Fruit fly (Drosophila melanogaster) whole organism, prepupa: ENCODE measurements around the gene Uros2.

Experiments
- Blimp-1 ChIP-seq: fragments of 200-800 bp; sonication (Bioruptor generic); optimal IDR thresholded peaks from 3 replicates; lab custom pipeline; 2017; ENCODE audit warnings: missing biosample characterization, missing genetic modification characterization, mild to moderate bottlenecking, moderate library complexity, missing genetic modification reagents
- CG10631 ChIP-seq: fragments of 200-800 bp; sonication (Bioruptor generic); optimal IDR thresholded peaks from 2 replicates; lab custom pipeline; 2016; ENCODE audit warnings: missing biosample characterization, missing genetic modification characterization
- CG11902 ChIP-seq: fragments of 200-800 bp; sonication (Bioruptor generic); optimal IDR thresholded peaks from 3 replicates; lab custom pipeline; 2016; ENCODE audit warnings: missing biosample characterization, missing genetic modification characterization
- CG15336 ChIP-seq: fragments of 200-800 bp; sonication (Bioruptor generic); IDR thresholded peaks from 2 replicates; pipeline ENCODE4 v1.3.6; 2022; ENCODE audit warnings: missing biosample characterization, missing genetic modification characterization
- CG1621 ChIP-seq: fragments of 200-800 bp; sonication (Bioruptor generic); optimal IDR thresholded peaks from 3 replicates; lab custom pipeline; 2018; ENCODE audit warnings: missing biosample characterization, mild to moderate bottlenecking, missing genetic modification characterization
- CG3032 ChIP-seq: fragments of 200-800 bp; optimal IDR thresholded peaks from 2 replicates; lab custom pipeline; 2019; ENCODE audit warnings: missing biosample characterization, mild to moderate bottlenecking, missing genetic modification characterization, moderate library complexity
- CG31627 ChIP-seq: fragments of 200-800 bp; sonication (Bioruptor generic); optimal IDR thresholded peaks from 3 replicates; lab custom pipeline; 2016; ENCODE audit warnings: missing biosample characterization, missing genetic modification characterization
- CG34406 ChIP-seq: fragments of 200-800 bp; sonication (Bioruptor generic); optimal IDR thresholded peaks from 3 replicates; lab custom pipeline; 2016; ENCODE audit warnings: missing biosample characterization, missing genetic modification characterization
- CG3919 ChIP-seq: fragments of 200-800 bp; sonication (Bioruptor generic); optimal IDR thresholded peaks from 3 replicates; lab custom pipeline; 2016; ENCODE audit warnings: missing biosample characterization, missing genetic modification characterization
- CG6163 ChIP-seq: fragments of 200-800 bp; sonication (Bioruptor generic); IDR thresholded peaks from 3 replicates; pipeline ENCODE4 v1.3.6; 2022; ENCODE audit warnings: missing biosample characterization, missing genetic modification characterization
- CG6276 ChIP-seq: fragments of 200-800 bp; sonication (Bioruptor generic); optimal IDR thresholded peaks from 2 replicates; lab custom pipeline; 2017; ENCODE audit warnings: missing biosample characterization, mild to moderate bottlenecking, missing genetic modification characterization
- CG6792 ChIP-seq: fragments of 200-800 bp; sonication (Bioruptor generic); optimal IDR thresholded peaks from 3 replicates; lab custom pipeline; 2016; ENCODE audit warnings: missing biosample characterization, missing genetic modification characterization
- CG6808 ChIP-seq: fragments of 200-800 bp; sonication (Bioruptor generic); optimal IDR thresholded peaks from 3 replicates; lab custom pipeline; 2017; ENCODE audit warnings: missing biosample characterization, missing genetic modification characterization, mild to moderate bottlenecking, moderate library complexity, missing genetic modification reagents
- CG6854 ChIP-seq: fragments of 200-800 bp; sonication (Bioruptor generic); optimal IDR thresholded peaks from 2 replicates; lab custom pipeline; 2017; ENCODE audit warnings: missing biosample characterization, mild to moderate bottlenecking, missing genetic modification characterization
- CG7368 ChIP-seq: fragments of 200-800 bp; sonication (Bioruptor generic); optimal IDR thresholded peaks from 3 replicates; lab custom pipeline; 2016; ENCODE audit warnings: missing biosample characterization, missing genetic modification characterization
- CG8119 ChIP-seq: fragments of 200-800 bp; sonication (Bioruptor generic); IDR thresholded peaks from 3 replicates; pipeline ENCODE4 v1.3.6; 2022; ENCODE audit warnings: missing biosample characterization, missing genetic modification characterization
- CG8632 ChIP-seq: fragments of 200-800 bp; sonication (Bioruptor generic); optimal IDR thresholded peaks from 3 replicates; lab custom pipeline; 2016; ENCODE audit warnings: missing biosample characterization, missing genetic modification characterization
- CG9139 ChIP-seq: fragments of 200-800 bp; sonication (Bioruptor generic); optimal IDR thresholded peaks from 3 replicates; lab custom pipeline; 2017; ENCODE audit warnings: missing biosample characterization, mild to moderate bottlenecking, missing genetic modification characterization
- Eip78C ChIP-seq: fragments of 200-800 bp; sonication (Bioruptor generic); peaks from one replicate; lab custom pipeline; 2016; ENCODE audit warnings: missing biosample characterization, missing genetic modification characterization
- Gug ChIP-seq: fragments of 200-800 bp; sonication (Bioruptor generic); IDR thresholded peaks from 2 replicates; pipeline ENCODE4 v1.3.6; 2022; ENCODE audit warnings: missing biosample characterization, missing genetic modification characterization
- Hr4 ChIP-seq: fragments of 200-800 bp; sonication (Bioruptor generic); optimal IDR thresholded peaks from 3 replicates; lab custom pipeline; 2016; ENCODE audit warnings: missing biosample characterization, missing genetic modification characterization
- Lpt ChIP-seq: fragments of 200-800 bp; sonication (Bioruptor generic); optimal IDR thresholded peaks from 3 replicates; lab custom pipeline; 2016; ENCODE audit warnings: missing biosample characterization, missing genetic modification characterization
- Sox102F ChIP-seq: fragments of 200-800 bp; sonication (Bioruptor generic); optimal IDR thresholded peaks from 2 replicates; lab custom pipeline; 2016; ENCODE audit warnings: missing biosample characterization, mild to moderate bottlenecking, missing genetic modification characterization
- Sox14 ChIP-seq: fragments of 200-800 bp; sonication (Bioruptor generic); optimal IDR thresholded peaks from 3 replicates; lab custom pipeline; 2016; ENCODE audit warnings: missing biosample characterization, missing genetic modification characterization
- achi ChIP-seq: fragments of 200-800 bp; sonication (Bioruptor generic); optimal IDR thresholded peaks from 3 replicates; lab custom pipeline; 2016; ENCODE audit warnings: missing biosample characterization, missing genetic modification characterization
- acj6 ChIP-seq: fragments of 200-800 bp; sonication (Bioruptor generic); optimal IDR thresholded peaks from 3 replicates; lab custom pipeline; 2016; ENCODE audit warnings: missing biosample characterization, missing genetic modification characterization
- dac ChIP-seq: fragments of 200-800 bp; sonication (Bioruptor generic); optimal IDR thresholded peaks from 2 replicates; lab custom pipeline; 2017; ENCODE audit warnings: missing biosample characterization, mild to moderate bottlenecking, missing genetic modification characterization
- dsx ChIP-seq: fragments of 200-800 bp; optimal IDR thresholded peaks from 3 replicates; lab custom pipeline; 2019; ENCODE audit warnings: missing biosample characterization, mild to moderate bottlenecking, missing genetic modification characterization, moderate library complexity; ENCODE audit not compliant: poor library complexity, severe bottlenecking
- eg ChIP-seq: fragments of 200-800 bp; sonication (Bioruptor generic); IDR thresholded peaks from 3 replicates; pipeline ENCODE4 v1.3.6; 2022; ENCODE audit warnings: missing biosample characterization, missing genetic modification characterization
- lz ChIP-seq: fragments of 200-800 bp; sonication (Bioruptor generic); optimal IDR thresholded peaks from 3 replicates; lab custom pipeline; 2016; ENCODE audit warnings: missing biosample characterization, missing genetic modification characterization
- net ChIP-seq: fragments of 200-800 bp; sonication (Bioruptor generic); optimal IDR thresholded peaks from 3 replicates; lab custom pipeline; 2016; ENCODE audit warnings: missing biosample characterization, missing genetic modification characterization
- pdm3 ChIP-seq: fragments of 200-800 bp; sonication (Bioruptor generic); optimal IDR thresholded peaks from 3 replicates; lab custom pipeline; 2016; ENCODE audit warnings: missing biosample characterization, missing genetic modification characterization
- salr ChIP-seq, 2 experiments: fragments of 200-800 bp; sonication (Bioruptor generic); optimal IDR thresholded peaks; 3 replicates each; lab custom pipeline; 2016 to 2018; ENCODE audit warnings: missing biosample characterization in 2 of 2, missing genetic modification characterization in 2 of 2, mild to moderate bottlenecking in 1 of 2
- spab ChIP-seq: fragments of 200-800 bp; sonication (Bioruptor generic); optimal IDR thresholded peaks from 2 replicates; lab custom pipeline; 2017; ENCODE audit warnings: missing biosample characterization, mild to moderate bottlenecking, missing genetic modification characterization, missing genetic modification reagents
- ss ChIP-seq, 2 experiments: fragments of 200-800 bp; sonication (Bioruptor generic); optimal IDR thresholded peaks; 2 replicates in 1 of 2; 3 replicates in 1 of 2; lab custom pipeline; 2017 to 2018; ENCODE audit warnings: mild to moderate bottlenecking in 2 of 2, missing biosample characterization in 2 of 2, missing genetic modification characterization in 2 of 2, moderate library complexity in 1 of 2
- svp ChIP-seq: fragments of 200-800 bp; sonication (Bioruptor generic); peaks from one replicate; lab custom pipeline; 2016; ENCODE audit warnings: missing biosample characterization, missing genetic modification characterization
- topi ChIP-seq: fragments of 200-800 bp; sonication (Bioruptor generic); optimal IDR thresholded peaks from 3 replicates; lab custom pipeline; 2016; ENCODE audit warnings: missing biosample characterization, missing genetic modification characterization
- vri ChIP-seq: fragments of 200-800 bp; sonication (Bioruptor generic); optimal IDR thresholded peaks from 3 replicates; lab custom pipeline; 2016; ENCODE audit warnings: missing biosample characterization, mild to moderate bottlenecking, missing genetic modification characterization

Gene Uros2

dm6 chr3R:15806341-15806740 lies 18.0 kb downstream of the Uros2 start (continued):
- TF ChIP-seq CG31627 (GFP tag; lab: Kevin White, UChicago) (no peak), CG7368 (GFP tag; lab: Kevin White, UChicago) (no peak), vri (no peak), Hr4 (GFP tag; lab: Kevin White, UChicago) (peak; percentile 47), lz (GFP tag; lab: Kevin White, UChicago) (peak; percentile 26), CG6163 (GFP tag; lab: Robert Waterston, UW) (no peak), dac (GFP tag; lab: Kevin White, UChicago) (no peak)

- peak; percentile 94 for TF ChIP-seq dsx (GFP tag; lab: Kevin White, UChicago)
- TF ChIP-seq Sox14 (GFP tag; lab: Kevin White, UChicago) = no peak
- TF ChIP-seq topi (GFP tag; lab: Kevin White, UChicago) = no peak
- TF ChIP-seq CG8119 = no peak
- peak; percentile 39 for TF ChIP-seq CG6854 (GFP tag; lab: Kevin White, UChicago)
- peak; percentile 1 for TF ChIP-seq pdm3
- peak; percentile 69 for TF ChIP-seq CG1621 (tag; lab: Kevin White, UChicago)
- no peak for TF ChIP-seq CG8632 (GFP tag; lab: Kevin White, UChicago)
- TF ChIP-seq Lpt (GFP tag; lab: Kevin White, UChicago) = no peak
- TF ChIP-seq CG3032 (tag; lab: Kevin White, UChicago) = no peak
- TF ChIP-seq net (GFP tag; lab: Kevin White, UChicago) = peak; percentile 11
Measured at dm6 chr3R:15807306-15807705, 19.0 kb downstream of the Uros2 start.

dm6 chr3R:15807877-15808381 lies 19.6 kb downstream of the Uros2 start:
- peak; percentile 41 for TF ChIP-seq Blimp-1 (GFP tag; lab: Kevin White, UChicago)
- TF ChIP-seq CG6163 (GFP tag; lab: Robert Waterston, UW) = 0 out of 3 replicates have a peak, but pooled peaks have one; percentile 17
- no peak for TF ChIP-seq CG6808 (GFP tag; lab: Kevin White, UChicago)
- no peak for TF ChIP-seq CG6854 (GFP tag; lab: Kevin White, UChicago)
- TF ChIP-seq salr (GFP tag; optimal IDR thresholded peaks at IDR 0.05; lab: Kevin White, UChicago) = no peak

dm6 chr3R:15810369-15810768 lies 22.0 kb downstream of the Uros2 start:
- TF ChIP-seq Sox14 (GFP tag; lab: Kevin White, UChicago) (no peak), Sox102F (GFP tag; lab: Kevin White, UChicago) (peak; percentile 3), acj6 (GFP tag; lab: Kevin White, UChicago) (no peak), ss (GFP tag; optimal IDR thresholded peaks at IDR 0.05; lab: Kevin White, UChicago) (peak in 1 of 2 experiments; percentile 46), spab (GFP tag; lab: Kevin White, UChicago) (no peak), eg (peak; percentile 12; the same call in 1 of the 3 replicates), Eip78C (GFP tag; lab: Kevin White, UChicago) (peak; percentile 30), CG11902 (GFP tag; lab: Kevin White, UChicago) (no peak), CG3919 (GFP tag; lab: Kevin White, UChicago) (peak; percentile 17), CG7368 (GFP tag; lab: Kevin White, UChicago) (no peak)

- TF ChIP-seq CG6792 (GFP tag; lab: Kevin White, UChicago) = no peak
- TF ChIP-seq CG34406 (GFP tag; lab: Kevin White, UChicago) = no peak
- TF ChIP-seq Sox102F (GFP tag; lab: Kevin White, UChicago) = no peak
- TF ChIP-seq svp (GFP tag; lab: Kevin White, UChicago) = no peak
- TF ChIP-seq CG6808 (GFP tag; lab: Kevin White, UChicago) = no peak
- TF ChIP-seq CG9139 = no peak
- TF ChIP-seq spab (GFP tag; lab: Kevin White, UChicago) = no peak
- TF ChIP-seq vri = no peak
- no peak for TF ChIP-seq CG6276 (GFP tag; lab: Kevin White, UChicago)
- TF ChIP-seq achi = no peak
- no peak for TF ChIP-seq Hr4 (GFP tag; lab: Kevin White, UChicago)
- no peak for TF ChIP-seq CG7368 (GFP tag; lab: Kevin White, UChicago)
- TF ChIP-seq CG8632 (GFP tag; lab: Kevin White, UChicago) = no peak
- TF ChIP-seq CG6163 (GFP tag; lab: Robert Waterston, UW) = no peak
- no peak for TF ChIP-seq CG10631
- no peak for TF ChIP-seq Gug (GFP tag; lab: Robert Waterston, UW)
- TF ChIP-seq CG8119 = no peak
- TF ChIP-seq pdm3 = no peak
- TF ChIP-seq CG15336 (GFP tag; lab: Robert Waterston, UW) = no peak
- TF ChIP-seq, all 60 proteins: peak for 0
Measured at dm6 chr3R:15814150-15814549, 25.8 kb downstream of the Uros2 start.
